Fruit fly (Drosophila melanogaster): ENCODE measurements around the gene CG9525.

CG9525 gene

DNA sequence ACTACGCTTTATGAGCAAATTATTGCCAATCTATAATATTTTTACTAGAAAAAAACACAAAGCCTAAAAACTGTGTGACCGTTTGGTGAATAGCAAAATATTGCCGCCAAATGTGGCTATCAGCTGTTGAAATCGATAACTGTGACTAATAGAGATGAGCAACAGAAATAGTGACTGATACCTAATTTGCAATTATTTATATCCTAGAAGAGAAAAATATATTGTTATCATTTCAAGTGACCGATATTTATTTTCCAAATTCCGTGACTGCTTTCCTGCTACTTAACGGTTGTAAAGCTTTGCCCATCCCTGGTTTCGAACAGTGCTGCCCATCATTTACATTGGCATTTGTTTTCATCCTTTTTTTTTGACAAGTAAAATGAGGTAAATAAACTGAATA, 35.1 kb upstream of the CG9525 start, which contains the start of the genes alien and CG18661 (continued):
- TF ChIP-seq Ets96B (tag; optimal IDR thresholded peaks at IDR 0.05) (peak; percentile 91), CG9139 (GFP tag; optimal IDR thresholded peaks at IDR 0.05) (no peak), Gug (GFP tag; IDR thresholded peaks at IDR 0.05) (peak; percentile 87), Hr4 (GFP tag; optimal IDR thresholded peaks at IDR 0.05) (peak; percentile 96), CG32006 (GFP tag; optimal IDR thresholded peaks at IDR 0.05) (peak; percentile 78), pdm3 (GFP tag; optimal IDR thresholded peaks at IDR 0.05) (no peak), Hr39 (GFP tag; optimal IDR thresholded peaks at IDR 0.05) (peak; percentile 91), ss (GFP tag; optimal IDR thresholded peaks at IDR 0.05) (no peak), Hr38 (GFP tag; optimal IDR thresholded peaks at IDR 0.05) (peak; percentile 5), topi (GFP tag; optimal IDR thresholded peaks at IDR 0.05) (peak; percentile 62), dsx (GFP tag; optimal IDR thresholded peaks at IDR 0.05; ENCODE audit: poor library complexity, severe bottlenecking) (no peak), Eip75B (GFP tag; optimal IDR thresholded peaks at IDR 0.05) (peak; percentile 89), spab (GFP tag; optimal IDR thresholded peaks at IDR 0.05) (peak; percentile 15), CG10631 (GFP tag; optimal IDR thresholded peaks at IDR 0.05) (peak; percentile 85), CG8632 (GFP tag; optimal IDR thresholded peaks at IDR 0.05) (peak; percentile 6), Smox (GFP tag; optimal IDR thresholded peaks at IDR 0.05) (peak; percentile 78), achi (GFP tag; optimal IDR thresholded peaks at IDR 0.05) (peak; percentile 70), esn (GFP tag; optimal IDR thresholded peaks at IDR 0.05) (peak; percentile 68), CG31627 (GFP tag; optimal IDR thresholded peaks at IDR 0.05) (peak; percentile 88), CG6808 (GFP tag; optimal IDR thresholded peaks at IDR 0.05) (peak; percentile 100), Sox15 (GFP tag; optimal IDR thresholded peaks at IDR 0.05) (peak; percentile 92), salr (GFP tag; optimal IDR thresholded peaks at IDR 0.05) (peak in 1 of 2 experiments; percentile 56), vri (GFP tag; optimal IDR thresholded peaks at IDR 0.05) (no peak), CG4318 (GFP tag; optimal IDR thresholded peaks at IDR 0.05) (peak; percentile 52), Eip93F (GFP tag; optimal IDR thresholded peaks at IDR 0.05) (peak; percentile 71), CG7368 (GFP tag; optimal IDR thresholded peaks at IDR 0.05) (peak; percentile 64), CG11762 (GFP tag; optimal IDR thresholded peaks at IDR 0.05; ENCODE audit: insufficient read depth) (no peak), lz (GFP tag; optimal IDR thresholded peaks at IDR 0.05) (peak; percentile 93), Sox102F (GFP tag; optimal IDR thresholded peaks at IDR 0.05) (peak; percentile 72), CG11902 (GFP tag; optimal IDR thresholded peaks at IDR 0.05) (peak; percentile 93), CG34406 (GFP tag; optimal IDR thresholded peaks at IDR 0.05) (peak; percentile 57), eg (GFP tag; IDR thresholded peaks at IDR 0.05) (peak; percentile 96), Eip78C (GFP tag) (peak; percentile 69), OdsH (GFP tag; optimal IDR thresholded peaks at IDR 0.05) (peak; percentile 78), CG8319 (GFP tag; optimal IDR thresholded peaks at IDR 0.05) (no peak), CG1621 (tag; optimal IDR thresholded peaks at IDR 0.05) (no peak)

dm6 chr2L:8993650-8994441, 31.7 kb upstream of the CG9525 start, which contains the start of gene CG17906:
Gene CG17906 (plus strand): TSS chr2L:8994391.
- no peak for TF ChIP-seq Sox15 (GFP tag; optimal IDR thresholded peaks at IDR 0.05)

dm6 chr2L:8991583-8991982, 29.4 kb upstream of the CG9525 start, which contains the start of gene CG9555:
Gene CG9555 (plus strand): TSS chr2L:8991735.
- TF ChIP-seq svp (GFP tag) (no peak), topi (GFP tag; optimal IDR thresholded peaks at IDR 0.05) (no peak), Eip75B (GFP tag; optimal IDR thresholded peaks at IDR 0.05) (no peak), Hr38 (GFP tag; optimal IDR thresholded peaks at IDR 0.05) (no peak), pdm3 (GFP tag; optimal IDR thresholded peaks at IDR 0.05) (no peak), Smox (GFP tag; optimal IDR thresholded peaks at IDR 0.05) (no peak), vri (GFP tag; optimal IDR thresholded peaks at IDR 0.05) (peak; percentile 41), CG11762 (GFP tag; optimal IDR thresholded peaks at IDR 0.05; ENCODE audit: insufficient read depth) (no peak), CG10669 (GFP tag; optimal IDR thresholded peaks at IDR 0.05) (no peak)

Data from whole organism, prepupa.